Worm (Caenorhabditis elegans) whole organism, mixed stage, embryonic: ENCODE measurements around the gene R09H10.7.
A peak's percentile ranks its signal among the peaks of the same experiment; 100 is the strongest.

Source experiments
- bed-3 ChIP-seq: fragments of 200-800 bp; sonication (Bioruptor generic); optimal IDR thresholded peaks from 3 replicates; lab custom pipeline; 2018; ENCODE audit warnings: mild to moderate bottlenecking, missing genetic modification characterization, moderate library complexity, missing compliant biosample characterization
- blmp-1 ChIP-seq: fragments of 150-350 bp; optimal IDR thresholded peaks from 2 replicates; lab custom pipeline; 2014; ENCODE audit warnings: missing biosample characterization, missing genetic modification characterization
- ceh-39 ChIP-seq: fragments of 150-350 bp; optimal IDR thresholded peaks from 2 replicates; lab custom pipeline; 2014; ENCODE audit warnings: missing biosample characterization, missing genetic modification characterization
- ceh-83 ChIP-seq: fragments of 200-800 bp; sonication (Bioruptor generic); optimal IDR thresholded peaks from 2 replicates; lab custom pipeline; 2018; ENCODE audit warnings: mild to moderate bottlenecking, missing genetic modification characterization, missing compliant biosample characterization
- ces-1 ChIP-seq: fragments of 150-350 bp; optimal IDR thresholded peaks from 2 replicates; lab custom pipeline; 2014; ENCODE audit warnings: missing biosample characterization, missing genetic modification reagents, missing genetic modification characterization
- drap-1 ChIP-seq: fragments of 200-800 bp; sonication (Bioruptor generic); optimal IDR thresholded peaks from 3 replicates; lab custom pipeline; 2018; ENCODE audit warnings: mild to moderate bottlenecking, missing genetic modification characterization, missing compliant biosample characterization
- elt-1 ChIP-seq: sonication (generic microtip); optimal IDR thresholded peaks from 2 replicates; lab custom pipeline; 2017; ENCODE audit warnings: missing genetic modification characterization, mild to moderate bottlenecking, missing compliant biosample characterization, antibody characterized with exemption, moderate library complexity, borderline replicate concordance; ENCODE audit not compliant: insufficient read depth
- elt-3 ChIP-seq: fragments of 150-350 bp; optimal IDR thresholded peaks from 2 replicates; lab custom pipeline; 2014; ENCODE audit warnings: missing biosample characterization, missing genetic modification characterization
- flh-1 ChIP-seq: fragments of 200-800 bp; sonication (Bioruptor generic); optimal IDR thresholded peaks from 2 replicates; lab custom pipeline; 2018; ENCODE audit warnings: mild to moderate bottlenecking, missing genetic modification characterization, moderate library complexity, missing compliant biosample characterization
- hlh-1 ChIP-seq: fragments of 150-350 bp; optimal IDR thresholded peaks from 2 replicates; lab custom pipeline; 2014; ENCODE audit warnings: missing biosample characterization, missing genetic modification reagents, missing genetic modification characterization
- lin-13 ChIP-seq: fragments of 150-350 bp; optimal IDR thresholded peaks from 2 replicates; lab custom pipeline; 2014; ENCODE audit warnings: missing biosample characterization, missing genetic modification characterization
- lsy-2 ChIP-seq: fragments of 150-350 bp; optimal IDR thresholded peaks from 2 replicates; lab custom pipeline; 2014; ENCODE audit warnings: missing biosample characterization, missing genetic modification characterization
- mab-5 ChIP-seq: fragments of 150-350 bp; optimal IDR thresholded peaks from 2 replicates; lab custom pipeline; 2014; ENCODE audit warnings: missing biosample characterization, missing genetic modification characterization
- mep-1 ChIP-seq: fragments of 150-350 bp; optimal IDR thresholded peaks from 2 replicates; lab custom pipeline; 2017; ENCODE audit warnings: missing biosample characterization, missing genetic modification reagents, missing genetic modification characterization, inconsistent platforms
- mls-2 ChIP-seq: sonication (generic microtip); optimal IDR thresholded peaks from 2 replicates; lab custom pipeline; 2016; ENCODE audit warnings: mild to moderate bottlenecking, missing genetic modification characterization, moderate library complexity, missing compliant biosample characterization
- nhr-12 ChIP-seq: fragments of 150-350 bp; optimal IDR thresholded peaks from 2 replicates; lab custom pipeline; 2014; ENCODE audit warnings: missing biosample characterization, missing genetic modification characterization
- nhr-2 ChIP-seq: fragments of 150-350 bp; optimal IDR thresholded peaks from 2 replicates; lab custom pipeline; 2014; ENCODE audit warnings: missing biosample characterization, missing genetic modification characterization
- nhr-28 ChIP-seq: fragments of 150-350 bp; optimal IDR thresholded peaks from 2 replicates; lab custom pipeline; 2014; ENCODE audit warnings: missing biosample characterization, missing genetic modification characterization
- nhr-76 ChIP-seq: sonication (generic microtip); optimal IDR thresholded peaks from 2 replicates; lab custom pipeline; 2017; ENCODE audit warnings: missing biosample characterization, missing genetic modification characterization
- sem-2 ChIP-seq: fragments of 200-800 bp; sonication (Bioruptor generic); optimal IDR thresholded peaks from 2 replicates; lab custom pipeline; 2018; ENCODE audit warnings: mild to moderate bottlenecking, missing genetic modification characterization, missing compliant biosample characterization
- snpc-4 ChIP-seq: fragments of 150-350 bp; optimal IDR thresholded peaks from 2 replicates; lab custom pipeline; 2014; ENCODE audit warnings: missing biosample characterization, missing genetic modification characterization
- sptf-1 ChIP-seq: sonication (generic microtip); optimal IDR thresholded peaks from 2 replicates; lab custom pipeline; 2017; ENCODE audit warnings: mild to moderate bottlenecking, missing genetic modification characterization, moderate library complexity, missing compliant biosample characterization
- tbx-8 ChIP-seq: fragments of 200-800 bp; sonication (Bioruptor generic); optimal IDR thresholded peaks from 2 replicates; lab custom pipeline; 2018; ENCODE audit warnings: mild to moderate bottlenecking, missing genetic modification characterization, moderate library complexity, missing compliant biosample characterization
- unc-120 ChIP-seq: sonication (generic microtip); optimal IDR thresholded peaks from 2 replicates; lab custom pipeline; 2017; ENCODE audit warnings: missing genetic modification characterization, missing compliant biosample characterization; ENCODE audit not compliant: poor library complexity, severe bottlenecking
- unc-39 ChIP-seq: fragments of 150-350 bp; optimal IDR thresholded peaks from 2 replicates; lab custom pipeline; 2014; ENCODE audit warnings: missing biosample characterization, missing genetic modification characterization
- ztf-11 ChIP-seq: fragments of 150-350 bp; optimal IDR thresholded peaks from 2 replicates; lab custom pipeline; 2014; ENCODE audit warnings: missing biosample characterization, missing genetic modification characterization

R09H10.7 gene

ce11 chrIV:10578367-10578766 lies 42.5 kb upstream of the R09H10.7 start, which contains the start of gene lgc-43:
TSS of gene lgc-43 (plus strand) at chrIV:10578667.
- TF ChIP-seq ces-1 (peak; percentile 5), tbx-8 (GFP tag; lab: Kevin White, UChicago) (no peak), mab-5 (no peak), elt-3 (tag; lab: Kevin White, UChicago) (no peak)

ce11 chrIV:10584237-10584636 lies 36.7 kb upstream of the R09H10.7 start, which contains the start of gene oac-8:
TSS of gene oac-8 (plus strand) at chrIV:10584537.
- no peak for TF ChIP-seq snpc-4 (tag; lab: Kevin White, UChicago)

- TF ChIP-seq ceh-83 (GFP tag; lab: Kevin White, UChicago) = no peak
- no peak for TF ChIP-seq ces-1
- no peak for TF ChIP-seq ztf-11 (tag; lab: Kevin White, UChicago)
- TF ChIP-seq elt-3 (tag; lab: Kevin White, UChicago) = no peak
- TF ChIP-seq unc-39 (tag; lab: Kevin White, UChicago) = no peak
- no peak for TF ChIP-seq drap-1 (GFP tag; lab: Kevin White, UChicago)
- TF ChIP-seq nhr-2 = no peak
- TF ChIP-seq hlh-1 (tag; lab: Kevin White, UChicago) = no peak
- no peak for TF ChIP-seq nhr-28 (tag; lab: Kevin White, UChicago)
- TF ChIP-seq snpc-4 (tag; lab: Kevin White, UChicago) = no peak
- TF ChIP-seq blmp-1 (tag; lab: Kevin White, UChicago) = no peak
- TF ChIP-seq flh-1 (GFP tag; lab: Kevin White, UChicago) = no peak
- TF ChIP-seq, all 35 proteins: peak for 0
Observed at ce11 chrIV:10589072-10589471, 31.8 kb upstream of the R09H10.7 start, which contains the start of gene C43F9.4. TSS of gene C43F9.4 (minus strand) at chrIV:10589172.

ce11 chrIV:10590649-10591048 lies 30.3 kb upstream of the R09H10.7 start, which contains the start of the genes C43F9.5 and nkb-2:
TSS of gene C43F9.5 (minus strand) at chrIV:10590749.
TSS of gene nkb-2 (plus strand) at chrIV:10590925.
- TF ChIP-seq mab-5 (no peak), nhr-28 (tag; lab: Kevin White, UChicago) (no peak), bed-3 (no peak), sptf-1 (tag; lab: Kevin White, UChicago) (no peak), mep-1 (tag; lab: Kevin White, UChicago) (no peak), ces-1 (no peak), drap-1 (GFP tag; lab: Kevin White, UChicago) (no peak), lsy-2 (tag; lab: Kevin White, UChicago) (no peak), snpc-4 (tag; lab: Kevin White, UChicago) (no peak), sem-2 (GFP tag; lab: Kevin White, UChicago) (no peak), flh-1 (GFP tag; lab: Kevin White, UChicago) (no peak), elt-1 (tag; lab: Kevin White, UChicago) (no peak)

- no peak for TF ChIP-seq sem-2 (GFP tag; lab: Kevin White, UChicago)
- no peak for TF ChIP-seq nhr-76 (tag; lab: Kevin White, UChicago)
- TF ChIP-seq elt-3 (tag; lab: Kevin White, UChicago) = no peak
- TF ChIP-seq lin-13 (tag; lab: Kevin White, UChicago) = no peak
- TF ChIP-seq ztf-11 (tag; lab: Kevin White, UChicago) = no peak
- TF ChIP-seq ceh-83 (GFP tag; lab: Kevin White, UChicago) = no peak
- no peak for TF ChIP-seq sptf-1 (tag; lab: Kevin White, UChicago)
Observed at ce11 chrIV:10593570-10593969, 27.3 kb upstream of the R09H10.7 start, which contains the start of gene C43F9.7. TSS of gene C43F9.7 (minus strand) at chrIV:10593670.

- no peak for TF ChIP-seq unc-39 (tag; lab: Kevin White, UChicago)
- TF ChIP-seq ces-1 = no peak
- TF ChIP-seq bed-3 = no peak
- TF ChIP-seq lin-13 (tag; lab: Kevin White, UChicago) = no peak
- TF ChIP-seq nhr-12 (tag; lab: Kevin White, UChicago) = no peak
- no peak for TF ChIP-seq ceh-39 (tag; lab: Kevin White, UChicago)
- no peak for TF ChIP-seq unc-120
- TF ChIP-seq nhr-76 (tag; lab: Kevin White, UChicago) = no peak
- TF ChIP-seq nhr-28 (tag; lab: Kevin White, UChicago) = no peak
- no peak for TF ChIP-seq mls-2
- no peak for TF ChIP-seq mab-5
- no peak for TF ChIP-seq elt-3 (tag; lab: Kevin White, UChicago)
- no peak for TF ChIP-seq mep-1 (tag; lab: Kevin White, UChicago)
- TF ChIP-seq flh-1 (GFP tag; lab: Kevin White, UChicago) = no peak
Observed at ce11 chrIV:10596505-10596904, 24.4 kb upstream of the R09H10.7 start, which contains the start of gene C43F9.11. TSS of gene C43F9.11 (plus strand) at chrIV:10596805.
